Worm (Caenorhabditis elegans) whole organism, young adult: ENCODE measurements around the gene F56A8.5.

Experiments used
- B0261.1 ChIP-seq: sonication (generic microtip); optimal IDR thresholded peaks from 2 replicates; lab custom pipeline; 2016; ENCODE audit warnings: mild to moderate bottlenecking, missing genetic modification characterization, moderate library complexity, missing compliant biosample characterization
- F39B2.1 ChIP-seq: fragments of 200-800 bp; sonication (Bioruptor generic); IDR thresholded peaks from 2 replicates; pipeline ENCODE4 v1.3.6; 2022; ENCODE audit warnings: missing genetic modification reagents, missing genetic modification characterization, missing compliant biosample characterization
- F52B5.7 ChIP-seq: sonication (generic microtip); optimal IDR thresholded peaks from 2 replicates; lab custom pipeline; 2016; ENCODE audit warnings: mild to moderate bottlenecking, missing genetic modification characterization, missing compliant biosample characterization
- F55B11.4 ChIP-seq: sonication (generic microtip); optimal IDR thresholded peaks from 2 replicates; lab custom pipeline; 2016; ENCODE audit warnings: missing compliant biosample characterization, missing genetic modification characterization, borderline replicate concordance; ENCODE audit not compliant: insufficient read depth
- Y53F4B.3 ChIP-seq: fragments of 200-800 bp; sonication (Bioruptor generic); IDR thresholded peaks from 2 replicates; pipeline ENCODE4 v1.3.6; 2022; ENCODE audit warnings: missing genetic modification reagents, missing genetic modification characterization, missing compliant biosample characterization
- Y79H2A.3 ChIP-seq: fragments of 200-800 bp; sonication (Bioruptor generic); conservative IDR thresholded peaks from 2 replicates; pipeline ENCODE4 v1.3.6; 2022; ENCODE audit warnings: missing genetic modification reagents, missing genetic modification characterization, missing compliant biosample characterization
- ZK185.1 ChIP-seq: sonication (generic microtip); optimal IDR thresholded peaks from 2 replicates; lab custom pipeline; 2016; ENCODE audit warnings: mild to moderate bottlenecking, missing genetic modification characterization, missing compliant biosample characterization; ENCODE audit not compliant: poor library complexity, severe bottlenecking
- aptf-2 ChIP-seq: fragments of 200-800 bp; sonication (Bioruptor generic); conservative IDR thresholded peaks from 2 replicates; pipeline ENCODE4 v1.3.6; 2022; ENCODE audit warnings: missing genetic modification reagents, missing genetic modification characterization, missing compliant biosample characterization
- attf-3 ChIP-seq: fragments of 200-800 bp; sonication (Bioruptor generic); conservative IDR thresholded peaks from 2 replicates; pipeline ENCODE4 v1.3.6; 2022; ENCODE audit warnings: missing genetic modification reagents, missing genetic modification characterization, missing compliant biosample characterization
- cebp-1 ChIP-seq, 2 experiments: fragments of 200-800 bp in 1 of 2; sonication (Bioruptor generic) in 1 of 2; sonication (generic microtip) in 1 of 2; IDR thresholded peaks in 1 of 2; optimal IDR thresholded peaks in 1 of 2; 2 replicates each; pipeline versions ENCODE4 v1.3.6 to Lab custom; 2017 to 2022; ENCODE audit warnings: missing compliant biosample characterization in 2 of 2, missing genetic modification characterization in 2 of 2, mild to moderate bottlenecking in 1 of 2, missing genetic modification reagents in 1 of 2, moderate library complexity in 1 of 2
- ceh-40 ChIP-seq: fragments of 200-800 bp; sonication (Bioruptor generic); IDR thresholded peaks from 2 replicates; pipeline ENCODE4 v1.3.6; 2022; ENCODE audit warnings: missing genetic modification characterization, missing compliant biosample characterization
- ceh-58 ChIP-seq: fragments of 200-800 bp; sonication (Bioruptor generic); IDR thresholded peaks from 2 replicates; pipeline ENCODE4 v1.3.6; 2022; ENCODE audit warnings: missing genetic modification characterization, missing compliant biosample characterization
- ceh-79 ChIP-seq: sonication (generic microtip); optimal IDR thresholded peaks from 2 replicates; lab custom pipeline; 2017; ENCODE audit warnings: mild to moderate bottlenecking, missing genetic modification characterization, missing compliant biosample characterization
- dpl-1 ChIP-seq: fragments of 150-350 bp; optimal IDR thresholded peaks from 2 replicates; lab custom pipeline; 2014; ENCODE audit warnings: missing biosample characterization, missing genetic modification reagents, missing genetic modification characterization
- efl-1 ChIP-seq: fragments of 150-350 bp; optimal IDR thresholded peaks from 2 replicates; lab custom pipeline; 2014; ENCODE audit warnings: missing biosample characterization, missing genetic modification reagents, missing genetic modification characterization
- egl-44 ChIP-seq: fragments of 200-800 bp; sonication (Bioruptor generic); IDR thresholded peaks from 2 replicates; pipeline ENCODE4 v1.3.6; 2022; ENCODE audit warnings: missing genetic modification reagents, missing genetic modification characterization, missing compliant biosample characterization
- fkh-3 ChIP-seq: sonication (generic microtip); optimal IDR thresholded peaks from 2 replicates; lab custom pipeline; 2016; ENCODE audit warnings: mild to moderate bottlenecking, missing genetic modification characterization, missing compliant biosample characterization
- hmg-1.2 ChIP-seq: fragments of 200-800 bp; sonication (Bioruptor generic); IDR thresholded peaks from 2 replicates; pipeline ENCODE4 v1.3.6; 2022; ENCODE audit warnings: missing genetic modification reagents, missing genetic modification characterization, missing compliant biosample characterization
- let-607 ChIP-seq, 2 experiments: fragments of 200-800 bp in 1 of 2; sonication (Bioruptor generic) in 1 of 2; sonication (generic microtip) in 1 of 2; optimal IDR thresholded peaks; 2 replicates each; lab custom pipeline; 2016 to 2018; ENCODE audit warnings: mild to moderate bottlenecking in 2 of 2, missing compliant biosample characterization in 2 of 2, missing genetic modification characterization in 2 of 2, moderate library complexity in 2 of 2, missing genotype in 1 of 2
- lin-35 ChIP-seq, 3 experiments: fragments of 150-350 bp in 2 of 3; sonication (generic microtip) in 1 of 3; optimal IDR thresholded peaks; 2 replicates each; lab custom pipeline; 2014 to 2018; ENCODE audit warnings: missing biosample characterization in 3 of 3, missing genetic modification characterization in 3 of 3, missing genetic modification reagents in 3 of 3
- lin-54 ChIP-seq: fragments of 200-800 bp; sonication (Bioruptor generic); optimal IDR thresholded peaks from 2 replicates; lab custom pipeline; 2018; ENCODE audit warnings: mild to moderate bottlenecking, missing genetic modification characterization, missing compliant biosample characterization
- mel-28 ChIP-seq: sonication (generic microtip); optimal IDR thresholded peaks from 2 replicates; lab custom pipeline; 2016; ENCODE audit warnings: borderline replicate concordance, mild to moderate bottlenecking, missing genetic modification characterization, missing compliant biosample characterization
- rcor-1 ChIP-seq: fragments of 200-800 bp; sonication (Bioruptor generic); IDR thresholded peaks from 2 replicates; pipeline ENCODE4 v1.3.6; 2022; ENCODE audit warnings: missing genetic modification reagents, missing genetic modification characterization, missing compliant biosample characterization
- rec-8 ChIP-seq, 2 experiments: sonication (generic microtip); optimal IDR thresholded peaks; 2 replicates each; lab custom pipeline; 2016; ENCODE audit warnings: mild to moderate bottlenecking in 2 of 2, missing genetic modification characterization in 2 of 2, missing genetic modification reagents in 2 of 2, missing genotype in 2 of 2, missing biosample characterization in 1 of 2, missing compliant biosample characterization in 1 of 2, moderate library complexity in 1 of 2
- repo-1 ChIP-seq: sonication (generic microtip); optimal IDR thresholded peaks from 2 replicates; lab custom pipeline; 2017; ENCODE audit warnings: mild to moderate bottlenecking, missing genetic modification characterization, missing compliant biosample characterization
- snpc-1.3 ChIP-seq: sonication (generic microtip); optimal IDR thresholded peaks from 2 replicates; lab custom pipeline; 2017; ENCODE audit warnings: missing genetic modification characterization, mild to moderate bottlenecking, missing compliant biosample characterization, antibody characterized with exemption, moderate library complexity, missing genotype, missing genetic modification reagents; ENCODE audit not compliant: insufficient read depth
- snpc-3.4 ChIP-seq: sonication (generic microtip); optimal IDR thresholded peaks from 2 replicates; lab custom pipeline; 2017; ENCODE audit warnings: missing genetic modification characterization, mild to moderate bottlenecking, missing compliant biosample characterization, antibody characterized with exemption, moderate library complexity, missing genotype, missing genetic modification reagents
- tbp1 ChIP-seq: fragments of 200-800 bp; sonication (Bioruptor generic); optimal IDR thresholded peaks from 2 replicates; lab custom pipeline; 2018; ENCODE audit warnings: mild to moderate bottlenecking, missing genetic modification characterization, missing compliant biosample characterization
- tlf-1 ChIP-seq: fragments of 200-800 bp; sonication (Bioruptor generic); optimal IDR thresholded peaks from 2 replicates; lab custom pipeline; 2018; ENCODE audit warnings: mild to moderate bottlenecking, missing genetic modification characterization, missing compliant biosample characterization
- unc-130 ChIP-seq: sonication (generic microtip); optimal IDR thresholded peaks from 2 replicates; lab custom pipeline; 2016; ENCODE audit warnings: missing genetic modification reagents, missing genetic modification characterization, missing compliant biosample characterization
- ztf-26 ChIP-seq: sonication (generic microtip); optimal IDR thresholded peaks from 2 replicates; lab custom pipeline; 2017; ENCODE audit warnings: missing genetic modification characterization, missing compliant biosample characterization
- ztf-28 ChIP-seq: fragments of 200-800 bp; sonication (Bioruptor generic); IDR thresholded peaks from 2 replicates; pipeline ENCODE4 v1.3.6; 2022; ENCODE audit warnings: missing genetic modification reagents, missing genetic modification characterization, missing compliant biosample characterization

F56A8.5 gene

DNA sequence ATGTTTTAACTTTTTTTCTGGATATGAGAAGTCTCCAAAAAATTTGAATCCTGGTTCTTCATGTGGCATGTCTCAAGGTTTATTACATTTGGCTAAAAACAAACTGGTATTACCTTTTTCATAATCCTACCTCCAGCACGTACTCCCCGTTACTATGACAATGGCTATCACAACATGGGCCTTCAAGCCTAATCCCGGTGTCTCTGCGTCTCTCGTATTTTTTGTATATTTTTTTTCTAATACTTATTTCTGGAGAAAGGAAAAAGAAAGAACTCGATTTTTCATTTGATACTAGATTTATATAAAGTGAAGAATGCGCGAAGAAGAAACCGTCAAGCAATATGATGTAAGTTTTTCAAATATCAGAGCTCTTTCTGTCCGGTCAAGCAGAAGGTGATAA, 19.4 kb upstream of the F56A8.5 start, which contains the start of gene anoh-1:
anoh-1 (plus strand) TSS at position 301 of the 400 bp plus-strand sequence.
- TF ChIP-seq hmg-1.2 (GFP tag; lab: Robert Waterston, UW), result no peak
- TF ChIP-seq ztf-28 (GFP tag; lab: Robert Waterston, UW), result no peak
- TF ChIP-seq cebp-1 (GFP tag; IDR thresholded peaks at IDR 0.05; lab: Robert Waterston, UW), result no peak
- no peak for TF ChIP-seq cebp-1 (tag; optimal IDR thresholded peaks at IDR 0.05; lab: Kevin White, UChicago)
- no peak for TF ChIP-seq ztf-26 (tag; lab: Kevin White, UChicago)
- no peak for TF ChIP-seq tlf-1
- TF ChIP-seq aptf-2 (GFP tag; lab: Robert Waterston, UW), result no peak
- TF ChIP-seq F52B5.7 (tag; lab: Kevin White, UChicago), result no peak
- no peak for TF ChIP-seq rcor-1 (GFP tag; lab: Robert Waterston, UW)
- no peak for TF ChIP-seq snpc-1.3 (tag; lab: Kevin White, UChicago)
- no peak for TF ChIP-seq B0261.1 (tag; lab: Kevin White, UChicago)
- TF ChIP-seq F55B11.4 (tag; lab: Kevin White, UChicago), result no peak
- no peak for TF ChIP-seq rec-8 (tag; optimal IDR thresholded peaks at IDR 0.05; lab: Kevin White, UChicago)
- TF ChIP-seq F39B2.1 (GFP tag; lab: Robert Waterston, UW), result no peak
- TF ChIP-seq egl-44 (GFP tag; lab: Robert Waterston, UW), result no peak
- no peak for TF ChIP-seq Y79H2A.3 (GFP tag; lab: Robert Waterston, UW)
- no peak for TF ChIP-seq mel-28 (tag; lab: Kevin White, UChicago)
- no peak for TF ChIP-seq ceh-79 (tag; lab: Kevin White, UChicago)

DNA sequence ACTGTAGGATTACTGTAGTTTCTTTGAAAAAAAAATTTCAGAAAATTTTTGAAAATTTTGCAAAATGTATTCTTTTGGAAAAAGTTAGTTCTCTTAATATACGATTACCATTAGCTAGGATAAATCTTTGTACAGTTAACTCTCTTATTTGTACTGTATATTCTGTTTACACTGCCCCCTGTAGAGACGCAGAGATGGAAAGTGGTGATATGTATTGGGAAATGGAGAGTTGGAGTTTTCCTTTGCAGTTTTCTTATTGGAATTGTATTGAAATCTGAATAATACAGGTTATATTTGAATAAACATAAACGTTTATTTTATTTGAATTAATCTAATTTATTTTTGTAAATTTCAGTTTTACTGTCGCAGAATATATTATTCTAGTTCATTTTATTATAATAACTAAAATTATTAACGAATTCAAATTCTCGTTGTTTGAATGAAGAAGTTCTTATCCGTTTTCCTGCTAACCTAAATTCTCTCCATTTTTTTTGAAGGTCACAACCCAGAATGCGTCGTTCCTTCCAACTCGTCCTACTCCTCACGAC, 11.4 kb upstream of the F56A8.5 start, which contains the start of gene F56A8.9:
F56A8.9 (plus strand) TSS at position 498 of the 548 bp plus-strand sequence.
- TF ChIP-seq fkh-3 (no peak), hmg-1.2 (GFP tag; lab: Robert Waterston, UW) (peak; percentile 42; the same call in 1 of the 2 replicates), let-607 (tag; optimal IDR thresholded peaks at IDR 0.05; lab: Kevin White, UChicago) (peak in 1 of 2 experiments; percentile 73)
- TF ChIP-seq, all 124 proteins: peak for 2

DNA sequence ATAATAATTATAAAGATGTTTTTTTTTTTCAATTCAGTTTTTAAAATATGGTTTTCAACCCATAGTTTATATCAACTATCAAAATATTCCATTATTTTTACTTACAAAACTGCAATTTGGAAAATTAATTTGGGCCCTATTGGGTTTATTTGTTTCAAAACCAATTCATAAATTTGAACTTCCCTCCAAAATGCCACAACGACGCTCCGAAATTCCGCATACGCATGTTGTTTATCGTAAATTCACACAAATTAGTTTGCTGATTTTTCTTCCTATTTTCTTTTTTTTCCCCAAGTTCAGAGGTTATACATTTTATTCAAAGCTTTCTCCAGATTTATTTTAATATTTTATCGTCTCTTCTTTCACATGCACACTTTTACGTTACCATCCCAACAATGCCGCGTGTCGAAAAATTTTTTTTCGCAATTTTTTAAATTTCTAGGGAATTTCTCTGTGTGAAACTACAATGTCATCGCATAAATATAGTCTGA, 9.2 kb upstream of the F56A8.5 start, which contains the start of gene F56A8.3:
F56A8.3 (plus strand) TSS at position 441 of the 491 bp plus-strand sequence.
- peak; percentile 83 for TF ChIP-seq dpl-1 (GFP tag; lab: Kevin White, UChicago)
- TF ChIP-seq lin-35 (GFP tag; optimal IDR thresholded peaks at IDR 0.05; lab: Kevin White, UChicago), result peak in 2 of 3 experiments; percentile 57 to 95
- TF ChIP-seq let-607 (tag; optimal IDR thresholded peaks at IDR 0.05; lab: Kevin White, UChicago), result peak in 1 of 2 experiments; percentile 43
- no peak for TF ChIP-seq ceh-40 (GFP tag; lab: Robert Waterston, UW)
- peak; percentile 84 for TF ChIP-seq efl-1 (GFP tag; lab: Kevin White, UChicago)
- peak; percentile 91 for TF ChIP-seq lin-54 (GFP tag; lab: Kevin White, UChicago)
- TF ChIP-seq tbp1, result no peak
- TF ChIP-seq repo-1 (tag; lab: Kevin White, UChicago), result no peak
- TF ChIP-seq ceh-58, result no peak
- TF ChIP-seq Y53F4B.3, result no peak
- TF ChIP-seq ZK185.1 (tag; lab: Kevin White, UChicago), result no peak
- peak; percentile 24 for TF ChIP-seq snpc-3.4 (tag; lab: Kevin White, UChicago)
- TF ChIP-seq attf-3, result peak; percentile 96
- no peak for TF ChIP-seq B0261.1 (tag; lab: Kevin White, UChicago)
- TF ChIP-seq unc-130 (GFP tag; lab: Kevin White, UChicago), result no peak
